Worm (Caenorhabditis elegans) whole organism, L4 larva: Measurements from ENCODE around the gene pho-6.

ENCODE experiments used
- D1046.2 ChIP-seq: fragments of 200-800 bp; sonication (Bioruptor generic); IDR thresholded peaks from 2 replicates; pipeline ENCODE4 v1.3.6; 2022; ENCODE audit warnings: missing genetic modification characterization, missing compliant biosample characterization
- F10B5.3 ChIP-seq: sonication (generic microtip); optimal IDR thresholded peaks from 2 replicates; lab custom pipeline; 2016; ENCODE audit warnings: mild to moderate bottlenecking, missing genetic modification characterization, missing compliant biosample characterization
- F26F4.8 ChIP-seq: fragments of 200-800 bp; sonication (Bioruptor generic); conservative IDR thresholded peaks from 2 replicates; pipeline ENCODE4 v1.3.6; 2022; ENCODE audit warnings: missing genetic modification characterization, missing compliant biosample characterization
- F44E2.7 ChIP-seq: fragments of 200-800 bp; sonication (Bioruptor generic); IDR thresholded peaks from 2 replicates; pipeline ENCODE4 v2.1.2; 2022; ENCODE audit warnings: missing genetic modification characterization, missing compliant biosample characterization
- T20F7.1 ChIP-seq: fragments of 200-800 bp; sonication (Bioruptor generic); optimal IDR thresholded peaks from 2 replicates; lab custom pipeline; 2018; ENCODE audit warnings: mild to moderate bottlenecking, missing genetic modification characterization, missing compliant biosample characterization
- aly-2 ChIP-seq: sonication (generic microtip); optimal IDR thresholded peaks from 2 replicates; lab custom pipeline; 2018; ENCODE audit warnings: missing biosample characterization, missing genetic modification characterization
- ama-1 ChIP-seq: fragments of 150-350 bp; optimal IDR thresholded peaks from 2 replicates; lab custom pipeline; 2014; ENCODE audit warnings: inconsistent platforms, mixed read lengths
- ceh-32 ChIP-seq: sonication (generic microtip); optimal IDR thresholded peaks from 2 replicates; lab custom pipeline; 2016; ENCODE audit warnings: mild to moderate bottlenecking, missing genetic modification characterization, missing compliant biosample characterization; ENCODE audit not compliant: poor library complexity
- daf-12 ChIP-seq: fragments of 150-350 bp; optimal IDR thresholded peaks from 2 replicates; lab custom pipeline; 2014; ENCODE audit warnings: missing biosample characterization, missing genetic modification reagents, missing genetic modification characterization
- daf-16 ChIP-seq, 3 experiments: sonication (generic microtip); optimal IDR thresholded peaks; 2 replicates each; lab custom pipeline; 2016 to 2017; ENCODE audit warnings: missing genetic modification characterization in 3 of 3, missing genetic modification reagents in 3 of 3, mild to moderate bottlenecking in 2 of 3, missing compliant biosample characterization in 2 of 3, missing biosample characterization in 1 of 3, moderate library complexity in 1 of 3
- dmd-6 ChIP-seq: fragments of 200-800 bp; sonication (Bioruptor generic); IDR thresholded peaks from 2 replicates; pipeline ENCODE4 v1.3.6; 2022; ENCODE audit warnings: missing genetic modification reagents, missing genetic modification characterization, missing compliant biosample characterization
- dmd-8 ChIP-seq: fragments of 200-800 bp; sonication (Bioruptor generic); IDR thresholded peaks from 2 replicates; pipeline ENCODE4 v1.3.6; 2022; ENCODE audit warnings: missing genetic modification characterization, missing compliant biosample characterization
- dmd-9 ChIP-seq: fragments of 200-800 bp; sonication (Bioruptor generic); IDR thresholded peaks from 2 replicates; pipeline ENCODE4 v1.3.6; 2022; ENCODE audit warnings: missing genetic modification reagents, missing genetic modification characterization, missing compliant biosample characterization
- dve-1 ChIP-seq: sonication (generic microtip); optimal IDR thresholded peaks from 2 replicates; lab custom pipeline; 2017; ENCODE audit warnings: antibody characterized with exemption, mild to moderate bottlenecking, missing genetic modification characterization, missing compliant biosample characterization; ENCODE audit not compliant: insufficient read depth
- egl-43 ChIP-seq: fragments of 200-800 bp; sonication (Bioruptor generic); IDR thresholded peaks from 2 replicates; pipeline ENCODE4 v1.3.6; 2022; ENCODE audit warnings: missing genetic modification reagents, missing genetic modification characterization, missing compliant biosample characterization
- hlh-11 ChIP-seq: fragments of 200-800 bp; sonication (Bioruptor generic); optimal IDR thresholded peaks from 2 replicates; lab custom pipeline; 2018; ENCODE audit warnings: mild to moderate bottlenecking, missing genetic modification characterization, missing compliant biosample characterization
- hlh-30 ChIP-seq: sonication (generic microtip); optimal IDR thresholded peaks from 2 replicates; lab custom pipeline; 2017; ENCODE audit warnings: antibody characterized with exemption, mild to moderate bottlenecking, missing genetic modification characterization, missing compliant biosample characterization; ENCODE audit not compliant: insufficient read depth
- lin-15B ChIP-seq: fragments of 150-350 bp; sonication (generic microtip); optimal IDR thresholded peaks from 3 replicates; lab custom pipeline; 2014; ENCODE audit warnings: missing biosample characterization, missing genetic modification characterization
- lin-29 ChIP-seq: fragments of 200-800 bp; sonication (Bioruptor generic); IDR thresholded peaks from 2 replicates; pipeline ENCODE4 v1.3.6; 2022; ENCODE audit warnings: missing genetic modification reagents, missing genetic modification characterization, missing compliant biosample characterization
- lin-38 ChIP-seq: fragments of 200-800 bp; sonication (Bioruptor generic); IDR thresholded peaks from 2 replicates; pipeline ENCODE4 v1.3.6; 2022; ENCODE audit warnings: missing genetic modification reagents, missing genetic modification characterization, missing compliant biosample characterization
- lsy-2 ChIP-seq, 2 experiments: fragments of 150-350 bp in 1 of 2; sonication (generic microtip) in 1 of 2; optimal IDR thresholded peaks; 2 replicates each; lab custom pipeline; 2014 to 2017; ENCODE audit warnings: missing biosample characterization in 2 of 2, missing genetic modification characterization in 2 of 2
- madf-9 ChIP-seq: fragments of 200-800 bp; sonication (Bioruptor generic); conservative IDR thresholded peaks from 2 replicates; pipeline ENCODE4 v1.3.6; 2022; ENCODE audit warnings: missing genetic modification reagents, missing genetic modification characterization, missing compliant biosample characterization
- mdl-1 ChIP-seq, 2 experiments: fragments of 150-350 bp in 1 of 2; sonication (generic microtip) in 1 of 2; optimal IDR thresholded peaks; 2 replicates each; lab custom pipeline; 2014 to 2017; ENCODE audit warnings: missing biosample characterization in 2 of 2, missing genetic modification characterization in 2 of 2
- nhr-237 ChIP-seq: sonication (generic microtip); optimal IDR thresholded peaks from 2 replicates; lab custom pipeline; 2017; ENCODE audit warnings: missing biosample characterization, missing genetic modification characterization
- nhr-42 ChIP-seq: fragments of 200-800 bp; sonication (Bioruptor generic); IDR thresholded peaks from 2 replicates; pipeline ENCODE4 v1.3.6; 2022; ENCODE audit warnings: missing genetic modification characterization, missing compliant biosample characterization
- nhr-6 ChIP-seq: fragments of 150-350 bp; optimal IDR thresholded peaks from 2 replicates; lab custom pipeline; 2014; ENCODE audit warnings: missing biosample characterization, missing genetic modification characterization
- pqm-1 ChIP-seq: sonication (generic microtip); optimal IDR thresholded peaks from 2 replicates; lab custom pipeline; 2017; ENCODE audit warnings: missing biosample characterization, missing genetic modification characterization
- sdz-12 ChIP-seq: fragments of 200-800 bp; sonication (Bioruptor generic); optimal IDR thresholded peaks from 2 replicates; lab custom pipeline; 2018; ENCODE audit warnings: mild to moderate bottlenecking, missing genetic modification characterization, missing compliant biosample characterization
- set-16 ChIP-seq: fragments of 200-800 bp; sonication (Bioruptor generic); IDR thresholded peaks from 2 replicates; pipeline ENCODE4 v1.3.6; 2022; ENCODE audit warnings: missing genetic modification reagents, missing genetic modification characterization, missing compliant biosample characterization
- spr-1 ChIP-seq: sonication (generic microtip); optimal IDR thresholded peaks from 2 replicates; lab custom pipeline; 2016; ENCODE audit warnings: mild to moderate bottlenecking, missing genetic modification characterization, missing compliant biosample characterization
- spr-3 ChIP-seq: fragments of 200-800 bp; sonication (Bioruptor generic); optimal IDR thresholded peaks from 2 replicates; lab custom pipeline; 2018; ENCODE audit warnings: mild to moderate bottlenecking, missing genetic modification characterization, missing compliant biosample characterization
- unc-39 ChIP-seq: sonication (generic microtip); optimal IDR thresholded peaks from 2 replicates; lab custom pipeline; 2017; ENCODE audit warnings: missing biosample characterization, missing genetic modification characterization
- unc-62 ChIP-seq, 3 experiments: fragments of 150-350 bp in 1 of 3; sonication (generic microtip); optimal IDR thresholded peaks in 2 of 3; peaks in 1 of 3; 1 replicate in 1 of 3; 2 replicates in 2 of 3; lab custom pipeline; 2014 to 2017; ENCODE audit warnings: missing biosample characterization in 3 of 3, missing genetic modification characterization in 3 of 3, missing genetic modification reagents in 3 of 3, missing genotype in 1 of 3
- zfp-2 ChIP-seq: sonication (generic microtip); optimal IDR thresholded peaks from 2 replicates; lab custom pipeline; 2016; ENCODE audit warnings: mild to moderate bottlenecking, missing genetic modification characterization, missing compliant biosample characterization
- zfp-3 ChIP-seq: fragments of 200-800 bp; sonication (Bioruptor generic); conservative IDR thresholded peaks from 2 replicates; pipeline ENCODE4 v1.3.6; 2022; ENCODE audit warnings: missing genetic modification reagents, missing genetic modification characterization, missing compliant biosample characterization
- zip-11 ChIP-seq: fragments of 200-800 bp; sonication (Bioruptor generic); IDR thresholded peaks from 2 replicates; pipeline ENCODE4 v1.3.6; 2022; ENCODE audit warnings: missing genetic modification characterization, missing compliant biosample characterization

The pho-6 gene

ce11 chrV:8380076-8380475, 14.2 kb downstream of the pho-6 start:
- TF ChIP-seq set-16 (GFP tag; lab: Robert Waterston, UW) (no peak), daf-16 (GFP tag; optimal IDR thresholded peaks at IDR 0.05; lab: Kevin White, UChicago) (peak in 1 of 2 experiments; percentile 79), daf-16 (tag; optimal IDR thresholded peaks at IDR 0.05; lab: Kevin White, UChicago) (no peak), unc-62 (GFP tag; optimal IDR thresholded peaks at IDR 0.05 in 1 of 2; lab: Kevin White, UChicago) (peak in 1 of 2 experiments; percentile 92), unc-62 (tag; optimal IDR thresholded peaks at IDR 0.05; lab: Kevin White, UChicago) (no peak), F10B5.3 (tag; lab: Kevin White, UChicago) (no peak)

ce11 chrV:8379206-8379605, 15.1 kb downstream of the pho-6 start, which contains the start of gene F52E1.5:
F52E1.5 (plus strand) TSS chrV:8379506.
- no peak for TF ChIP-seq mdl-1 (tag; optimal IDR thresholded peaks at IDR 0.05; lab: Kevin White, UChicago)
- no peak for TF ChIP-seq aly-2 (tag; lab: Kevin White, UChicago)
- no peak for TF ChIP-seq nhr-42
- TF ChIP-seq hlh-30: no peak
- TF ChIP-seq zfp-3 (GFP tag; lab: Robert Waterston, UW): no peak
- no peak for TF ChIP-seq nhr-237 (tag; lab: Kevin White, UChicago)
- TF ChIP-seq T20F7.1: no peak
- no peak for TF ChIP-seq dve-1 (tag; lab: Kevin White, UChicago)
- no peak for TF ChIP-seq sdz-12
- TF ChIP-seq dmd-9: no peak
- TF ChIP-seq ama-1 (lab: Kevin White, UChicago): no peak
- no peak for TF ChIP-seq dmd-6 (GFP tag; lab: Robert Waterston, UW)
- no peak for TF ChIP-seq lsy-2 (tag; optimal IDR thresholded peaks at IDR 0.05; lab: Kevin White, UChicago)
- no peak for TF ChIP-seq spr-3 (GFP tag; lab: Kevin White, UChicago)
- no peak for TF ChIP-seq lin-38 (GFP tag; lab: Robert Waterston, UW)
- no peak for TF ChIP-seq D1046.2
- no peak for TF ChIP-seq lin-15B (tag; lab: Kevin White, UChicago)
- no peak for TF ChIP-seq unc-39 (tag; lab: Kevin White, UChicago)
- TF ChIP-seq egl-43 (GFP tag; lab: Robert Waterston, UW): no peak
- TF ChIP-seq zfp-2 (tag; lab: Kevin White, UChicago): no peak

- no peak for TF ChIP-seq unc-39 (tag; lab: Kevin White, UChicago)
- TF ChIP-seq spr-3 (GFP tag; lab: Kevin White, UChicago): no peak
- no peak for TF ChIP-seq lin-29 (GFP tag; lab: Robert Waterston, UW)
- TF ChIP-seq ceh-32 (tag; lab: Kevin White, UChicago): no peak
- TF ChIP-seq nhr-6: no peak
- no peak for TF ChIP-seq zip-11 (GFP tag; lab: Robert Waterston, UW)
- no peak for TF ChIP-seq F26F4.8 (GFP tag; lab: Robert Waterston, UW)
- no peak for TF ChIP-seq daf-12 (tag; lab: Kevin White, UChicago)
- no peak for TF ChIP-seq zfp-3 (GFP tag; lab: Robert Waterston, UW)
- TF ChIP-seq dmd-8 (GFP tag; lab: Robert Waterston, UW): no peak
- no peak for TF ChIP-seq zfp-2 (tag; lab: Kevin White, UChicago)
- TF ChIP-seq madf-9 (GFP tag; lab: Robert Waterston, UW): no peak
- no peak for TF ChIP-seq hlh-11 (tag; lab: Kevin White, UChicago)
- no peak for TF ChIP-seq pqm-1 (tag; lab: Kevin White, UChicago)
- TF ChIP-seq dve-1 (tag; lab: Kevin White, UChicago): no peak
- no peak for TF ChIP-seq lin-15B (tag; lab: Kevin White, UChicago)
- no peak for TF ChIP-seq F44E2.7 (GFP tag; lab: Robert Waterston, UW)
- TF ChIP-seq spr-1 (tag; lab: Kevin White, UChicago): no peak
- TF ChIP-seq D1046.2: no peak
Measured at ce11 chrV:8375849-8376248, 18.4 kb downstream of the pho-6 start, which contains the start of gene F38E1.3. F38E1.3 (plus strand) TSS chrV:8376149.
